Worm (Caenorhabditis elegans) whole organism, mixed stage, embryonic: ENCODE data around the gene F58D2.2.

Source experiments
- M03D4.4 ChIP-seq: sonication (generic microtip); optimal IDR thresholded peaks from 2 replicates; lab custom pipeline; 2017; ENCODE audit warnings: mild to moderate bottlenecking, missing genetic modification characterization, missing compliant biosample characterization
- bed-3 ChIP-seq: fragments of 200-800 bp; sonication (Bioruptor generic); optimal IDR thresholded peaks from 3 replicates; lab custom pipeline; 2018; ENCODE audit warnings: mild to moderate bottlenecking, missing genetic modification characterization, moderate library complexity, missing compliant biosample characterization
- blmp-1 ChIP-seq: fragments of 150-350 bp; optimal IDR thresholded peaks from 2 replicates; lab custom pipeline; 2014; ENCODE audit warnings: missing biosample characterization, missing genetic modification characterization
- ceh-43 ChIP-seq: fragments of 200-800 bp; sonication (Bioruptor generic); optimal IDR thresholded peaks from 2 replicates; lab custom pipeline; 2018; ENCODE audit warnings: mild to moderate bottlenecking, missing genetic modification characterization, moderate library complexity, missing compliant biosample characterization
- ces-1 ChIP-seq: fragments of 150-350 bp; optimal IDR thresholded peaks from 2 replicates; lab custom pipeline; 2014; ENCODE audit warnings: missing biosample characterization, missing genetic modification reagents, missing genetic modification characterization
- cnd-1 ChIP-seq: fragments of 200-800 bp; sonication (Bioruptor generic); optimal IDR thresholded peaks from 2 replicates; lab custom pipeline; 2018; ENCODE audit warnings: mild to moderate bottlenecking, missing genetic modification characterization, missing compliant biosample characterization
- elt-3 ChIP-seq: fragments of 150-350 bp; optimal IDR thresholded peaks from 2 replicates; lab custom pipeline; 2014; ENCODE audit warnings: missing biosample characterization, missing genetic modification characterization
- flh-1 ChIP-seq: fragments of 200-800 bp; sonication (Bioruptor generic); optimal IDR thresholded peaks from 2 replicates; lab custom pipeline; 2018; ENCODE audit warnings: mild to moderate bottlenecking, missing genetic modification characterization, moderate library complexity, missing compliant biosample characterization
- ham-2 ChIP-seq: fragments of 200-800 bp; sonication (Bioruptor generic); optimal IDR thresholded peaks from 2 replicates; lab custom pipeline; 2018; ENCODE audit warnings: mild to moderate bottlenecking, missing genetic modification characterization, missing compliant biosample characterization
- hlh-1 ChIP-seq: fragments of 150-350 bp; optimal IDR thresholded peaks from 2 replicates; lab custom pipeline; 2014; ENCODE audit warnings: missing biosample characterization, missing genetic modification reagents, missing genetic modification characterization
- lin-13 ChIP-seq: fragments of 150-350 bp; optimal IDR thresholded peaks from 2 replicates; lab custom pipeline; 2014; ENCODE audit warnings: missing biosample characterization, missing genetic modification characterization
- mab-5 ChIP-seq: fragments of 150-350 bp; optimal IDR thresholded peaks from 2 replicates; lab custom pipeline; 2014; ENCODE audit warnings: missing biosample characterization, missing genetic modification characterization
- mep-1 ChIP-seq: fragments of 150-350 bp; optimal IDR thresholded peaks from 2 replicates; lab custom pipeline; 2017; ENCODE audit warnings: missing biosample characterization, missing genetic modification reagents, missing genetic modification characterization, inconsistent platforms
- nhr-2 ChIP-seq: fragments of 150-350 bp; optimal IDR thresholded peaks from 2 replicates; lab custom pipeline; 2014; ENCODE audit warnings: missing biosample characterization, missing genetic modification characterization
- nhr-237 ChIP-seq: fragments of 150-350 bp; optimal IDR thresholded peaks from 2 replicates; lab custom pipeline; 2014; ENCODE audit warnings: missing biosample characterization, missing genetic modification characterization
- nhr-28 ChIP-seq: fragments of 150-350 bp; optimal IDR thresholded peaks from 2 replicates; lab custom pipeline; 2014; ENCODE audit warnings: missing biosample characterization, missing genetic modification characterization
- nhr-76 ChIP-seq: sonication (generic microtip); optimal IDR thresholded peaks from 2 replicates; lab custom pipeline; 2017; ENCODE audit warnings: missing biosample characterization, missing genetic modification characterization
- pha-4 ChIP-seq: fragments of 150-350 bp; optimal IDR thresholded peaks from 2 replicates; lab custom pipeline; 2018; ENCODE audit warnings: missing biosample characterization, missing genetic modification reagents, missing genetic modification characterization
- sem-2 ChIP-seq: fragments of 200-800 bp; sonication (Bioruptor generic); optimal IDR thresholded peaks from 2 replicates; lab custom pipeline; 2018; ENCODE audit warnings: mild to moderate bottlenecking, missing genetic modification characterization, missing compliant biosample characterization
- snpc-4 ChIP-seq: fragments of 150-350 bp; optimal IDR thresholded peaks from 2 replicates; lab custom pipeline; 2014; ENCODE audit warnings: missing biosample characterization, missing genetic modification characterization
- sptf-1 ChIP-seq: sonication (generic microtip); optimal IDR thresholded peaks from 2 replicates; lab custom pipeline; 2017; ENCODE audit warnings: mild to moderate bottlenecking, missing genetic modification characterization, moderate library complexity, missing compliant biosample characterization
- tbx-8 ChIP-seq: fragments of 200-800 bp; sonication (Bioruptor generic); optimal IDR thresholded peaks from 2 replicates; lab custom pipeline; 2018; ENCODE audit warnings: mild to moderate bottlenecking, missing genetic modification characterization, moderate library complexity, missing compliant biosample characterization
- unc-120 ChIP-seq: sonication (generic microtip); optimal IDR thresholded peaks from 2 replicates; lab custom pipeline; 2017; ENCODE audit warnings: missing genetic modification characterization, missing compliant biosample characterization; ENCODE audit not compliant: poor library complexity, severe bottlenecking
- unc-62 ChIP-seq: fragments of 150-350 bp; optimal IDR thresholded peaks from 2 replicates; lab custom pipeline; 2014; ENCODE audit warnings: missing biosample characterization, missing genetic modification reagents, missing genetic modification characterization
- zip-8 ChIP-seq: fragments of 150-350 bp; optimal IDR thresholded peaks from 2 replicates; lab custom pipeline; 2014; ENCODE audit warnings: missing biosample characterization, missing genetic modification characterization

F58D2.2 gene

DNA sequence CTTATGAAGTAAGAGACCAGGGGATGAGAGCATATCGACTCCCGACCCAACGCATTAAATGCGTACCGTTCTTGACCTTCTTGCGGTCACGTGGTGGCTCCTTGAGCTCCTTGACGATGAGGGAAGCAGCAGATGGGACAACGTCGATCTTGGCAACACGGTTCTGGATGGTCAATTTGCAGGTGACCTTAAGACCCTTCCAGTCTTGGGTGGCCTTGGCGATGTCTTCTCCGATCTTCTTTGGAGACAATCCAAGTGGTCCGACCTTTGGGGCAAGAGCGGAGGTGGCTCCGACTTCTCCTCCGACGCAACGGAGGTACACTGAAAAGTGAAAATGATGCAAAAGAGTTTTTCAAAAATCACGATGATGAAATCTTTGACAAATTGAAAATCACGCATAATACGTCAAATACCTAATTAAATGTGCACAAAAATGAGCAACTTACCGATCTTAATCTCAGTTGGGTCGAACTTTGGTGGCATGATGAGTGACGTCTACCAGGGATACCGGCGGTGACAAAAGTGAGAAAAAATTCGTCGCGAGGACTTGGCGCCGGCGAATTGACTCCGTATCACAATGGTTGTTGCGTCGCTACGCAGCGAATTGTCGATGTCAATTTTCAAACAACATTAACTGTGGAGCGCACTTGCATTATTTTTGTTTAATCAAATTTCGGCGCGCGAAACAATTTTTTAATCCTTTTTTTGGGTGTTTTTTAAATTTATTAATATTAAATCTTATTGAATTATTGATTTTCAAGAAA is 50.7 kb downstream of the F58D2.2 start, which contains the start of gene rpl-12 (continued):
- TF ChIP-seq lin-13 (tag; lab: Kevin White, UChicago) (peak; percentile 96), cnd-1 (peak; percentile 84)

DNA sequence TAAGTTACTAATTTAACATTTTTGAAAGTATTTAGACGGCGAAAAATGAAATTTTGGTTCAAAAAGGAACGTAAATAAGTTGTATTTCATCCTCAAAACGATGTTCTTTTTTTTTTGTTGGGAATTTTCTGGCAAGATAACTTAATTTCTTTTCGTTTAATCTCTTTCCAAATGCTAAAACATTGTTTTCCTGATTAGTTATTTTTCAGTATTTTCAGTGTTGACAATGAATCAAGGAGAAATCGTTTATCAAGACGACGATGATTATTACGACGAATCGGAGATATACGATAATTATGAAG is 51.2 kb downstream of the F58D2.2 start, which contains the start of gene lin-54:
Gene lin-54 (plus strand): TSS at position 203 of the 302 bp plus-strand sequence.
- TF ChIP-seq unc-120 (no peak), bed-3 (GFP tag; lab: Kevin White, UChicago) (no peak), nhr-2 (tag; lab: Kevin White, UChicago) (no peak), nhr-28 (tag; lab: Kevin White, UChicago) (no peak), hlh-1 (tag; lab: Kevin White, UChicago) (no peak), cnd-1 (no peak), sptf-1 (tag; lab: Kevin White, UChicago) (no peak), tbx-8 (GFP tag; lab: Kevin White, UChicago) (no peak), pha-4 (tag; lab: Kevin White, UChicago) (no peak), M03D4.4 (no peak), elt-3 (tag; lab: Kevin White, UChicago) (no peak), ceh-43 (GFP tag; lab: Kevin White, UChicago) (no peak), zip-8 (tag; lab: Kevin White, UChicago) (no peak), blmp-1 (no peak), snpc-4 (tag; lab: Kevin White, UChicago) (no peak), ham-2 (no peak), nhr-237 (tag; lab: Kevin White, UChicago) (no peak), flh-1 (no peak), lin-13 (tag; lab: Kevin White, UChicago) (no peak)

DNA sequence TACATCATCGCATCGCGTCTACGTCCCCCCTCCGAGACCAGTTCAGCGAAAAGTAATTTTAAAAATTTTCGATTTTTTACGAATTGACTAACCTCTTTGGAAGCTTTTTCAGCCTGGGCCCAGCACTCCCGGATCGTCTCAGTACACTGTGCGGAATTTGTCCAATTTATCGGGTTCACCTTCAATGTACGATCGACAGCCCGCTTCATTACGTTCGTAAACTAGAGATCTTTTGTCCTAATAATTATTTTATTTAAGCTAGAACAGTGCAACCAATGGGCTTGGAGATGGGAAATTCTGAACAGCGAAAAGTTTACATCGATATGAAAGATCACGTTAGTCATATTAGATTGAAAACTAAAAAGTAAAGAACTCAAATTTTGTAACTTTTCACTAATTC is 51.8 kb downstream of the F58D2.2 start:
- TF ChIP-seq nhr-76 (tag; lab: Kevin White, UChicago) = no peak
- no peak for TF ChIP-seq ces-1 (GFP tag; lab: Kevin White, UChicago)
- TF ChIP-seq sem-2 (GFP tag; lab: Kevin White, UChicago) = no peak
- TF ChIP-seq nhr-28 (tag; lab: Kevin White, UChicago) = no peak
- no peak for TF ChIP-seq unc-120
- no peak for TF ChIP-seq nhr-237 (tag; lab: Kevin White, UChicago)
- no peak for TF ChIP-seq mab-5 (tag; lab: Kevin White, UChicago)
- TF ChIP-seq sptf-1 (tag; lab: Kevin White, UChicago) = no peak
- TF ChIP-seq cnd-1 = no peak
- TF ChIP-seq mep-1 (tag; lab: Kevin White, UChicago) = no peak
- TF ChIP-seq unc-62 (GFP tag; lab: Kevin White, UChicago) = no peak
- TF ChIP-seq pha-4 (tag; lab: Kevin White, UChicago) = no peak
